Worm (Caenorhabditis elegans) whole organism, early embryonic: Measurements from ENCODE around the gene srg-64.

Source experiments
- ama-1 ChIP-seq: fragments of 150-350 bp; optimal IDR thresholded peaks from 2 replicates; lab custom pipeline; 2014
- flt-1 ChIP-seq: fragments of 200-800 bp; sonication (Bioruptor generic); IDR thresholded peaks from 2 replicates; pipeline ENCODE4 v1.3.6; 2022; ENCODE audit warnings: missing genetic modification characterization, missing compliant biosample characterization
- hnd-1 ChIP-seq: sonication (generic microtip); optimal IDR thresholded peaks from 2 replicates; lab custom pipeline; 2016; ENCODE audit warnings: missing genetic modification characterization, missing compliant biosample characterization
- tra-4 ChIP-seq: sonication (generic microtip); optimal IDR thresholded peaks from 2 replicates; lab custom pipeline; 2017; ENCODE audit warnings: missing genetic modification characterization, missing compliant biosample characterization

DNA sequence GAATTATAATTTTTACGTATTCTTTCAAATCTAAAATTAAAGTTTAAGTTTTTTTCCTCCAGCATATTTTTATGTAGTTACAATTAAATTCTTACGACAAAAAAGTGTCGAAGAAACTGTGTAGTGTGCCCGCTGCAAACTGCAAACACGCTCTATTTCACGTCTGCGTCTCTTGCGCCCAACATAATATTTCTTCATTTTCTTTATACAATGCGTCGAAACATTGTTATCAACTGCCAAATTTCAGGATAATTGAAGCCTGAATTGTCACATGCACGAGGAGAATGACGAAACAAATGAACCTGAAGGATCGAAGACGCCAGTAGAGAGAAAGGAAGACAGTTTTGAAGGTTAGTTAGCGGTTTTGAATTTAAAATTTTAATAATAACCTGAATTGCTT is 51.2 kb downstream of the srg-64 start, which contains the start of gene C03H12.1:
- TF ChIP-seq ama-1 (no peak), flt-1 (GFP tag; lab: Robert Waterston, UW) (no peak), hnd-1 (tag; lab: Kevin White, UChicago) (no peak), tra-4 (no peak)
